Fruit fly (Drosophila melanogaster) whole organism, prepupa: ENCODE measurements around the gene CG3706.
A peak's percentile ranks its signal among the peaks of the same experiment; 100 is the strongest.

ENCODE experiments used
- Blimp-1 ChIP-seq: fragments of 200-800 bp; sonication (Bioruptor generic); optimal IDR thresholded peaks from 3 replicates; lab custom pipeline; 2017; ENCODE audit warnings: missing biosample characterization, missing genetic modification characterization, mild to moderate bottlenecking, moderate library complexity, missing genetic modification reagents
- CG10669 ChIP-seq: fragments of 200-800 bp; sonication (Bioruptor generic); optimal IDR thresholded peaks from 3 replicates; lab custom pipeline; 2018; ENCODE audit warnings: missing biosample characterization, mild to moderate bottlenecking, missing genetic modification characterization, moderate library complexity
- CG11294 ChIP-seq: fragments of 200-800 bp; sonication (Bioruptor generic); IDR thresholded peaks from 2 replicates; pipeline ENCODE4 v1.3.6; 2022; ENCODE audit warnings: missing biosample characterization, missing genetic modification characterization
- CG7368 ChIP-seq: fragments of 200-800 bp; sonication (Bioruptor generic); optimal IDR thresholded peaks from 3 replicates; lab custom pipeline; 2016; ENCODE audit warnings: missing biosample characterization, missing genetic modification characterization
- Lpt ChIP-seq: fragments of 200-800 bp; sonication (Bioruptor generic); optimal IDR thresholded peaks from 3 replicates; lab custom pipeline; 2016; ENCODE audit warnings: missing biosample characterization, missing genetic modification characterization
- OdsH ChIP-seq: fragments of 200-800 bp; sonication (Bioruptor generic); optimal IDR thresholded peaks from 3 replicates; lab custom pipeline; 2016; ENCODE audit warnings: missing biosample characterization, missing genetic modification characterization
- Sox102F ChIP-seq: fragments of 200-800 bp; sonication (Bioruptor generic); optimal IDR thresholded peaks from 2 replicates; lab custom pipeline; 2016; ENCODE audit warnings: missing biosample characterization, mild to moderate bottlenecking, missing genetic modification characterization
- Sox15 ChIP-seq: fragments of 200-800 bp; sonication (Bioruptor generic); optimal IDR thresholded peaks from 3 replicates; lab custom pipeline; 2016; ENCODE audit warnings: missing biosample characterization, missing genetic modification characterization
- achi ChIP-seq: fragments of 200-800 bp; sonication (Bioruptor generic); optimal IDR thresholded peaks from 3 replicates; lab custom pipeline; 2016; ENCODE audit warnings: missing biosample characterization, missing genetic modification characterization
- fd59A ChIP-seq: fragments of 200-800 bp; sonication (Bioruptor generic); optimal IDR thresholded peaks from 2 replicates; lab custom pipeline; 2017; ENCODE audit warnings: missing biosample characterization, mild to moderate bottlenecking, missing genetic modification characterization, missing genetic modification reagents
- lz ChIP-seq: fragments of 200-800 bp; sonication (Bioruptor generic); optimal IDR thresholded peaks from 3 replicates; lab custom pipeline; 2016; ENCODE audit warnings: missing biosample characterization, missing genetic modification characterization
- topi ChIP-seq: fragments of 200-800 bp; sonication (Bioruptor generic); optimal IDR thresholded peaks from 3 replicates; lab custom pipeline; 2016; ENCODE audit warnings: missing biosample characterization, missing genetic modification characterization

dm6 chrX:947450-948284 is 15.4 kb upstream of the CG3706 start, which contains the start of gene CG3699:
- TF ChIP-seq Lpt (GFP tag; lab: Kevin White, UChicago) = no peak
- TF ChIP-seq Sox15 (GFP tag; lab: Kevin White, UChicago) = peak; percentile 35
- TF ChIP-seq OdsH = no peak
- peak; percentile 4 for TF ChIP-seq fd59A
- TF ChIP-seq CG10669 (GFP tag; lab: Kevin White, UChicago) = peak; percentile 41
- no peak for TF ChIP-seq CG7368
- TF ChIP-seq CG11294 (GFP tag; lab: Robert Waterston, UW) = no peak
- peak; percentile 68 for TF ChIP-seq topi (GFP tag; lab: Kevin White, UChicago)
- TF ChIP-seq lz (GFP tag; lab: Kevin White, UChicago) = peak; percentile 65
- TF ChIP-seq achi (GFP tag; lab: Kevin White, UChicago) = peak; percentile 41
- TF ChIP-seq Sox102F (GFP tag; lab: Kevin White, UChicago) = peak; percentile 53
- TF ChIP-seq Blimp-1 (GFP tag; lab: Kevin White, UChicago) = no peak
